Fruit fly (Drosophila melanogaster) S2 (cell line): ENCODE measurements around the gene CG34354.

ENCODE experiments used
- CG8478 ChIP-seq: fragments of >200 bp; optimal IDR thresholded peaks from 2 replicates; lab custom pipeline; 2018
- CTCF ChIP-seq, 2 experiments: fragments of >200 bp; optimal IDR thresholded peaks; 2 replicates each; lab custom pipeline; 2018

DNA sequence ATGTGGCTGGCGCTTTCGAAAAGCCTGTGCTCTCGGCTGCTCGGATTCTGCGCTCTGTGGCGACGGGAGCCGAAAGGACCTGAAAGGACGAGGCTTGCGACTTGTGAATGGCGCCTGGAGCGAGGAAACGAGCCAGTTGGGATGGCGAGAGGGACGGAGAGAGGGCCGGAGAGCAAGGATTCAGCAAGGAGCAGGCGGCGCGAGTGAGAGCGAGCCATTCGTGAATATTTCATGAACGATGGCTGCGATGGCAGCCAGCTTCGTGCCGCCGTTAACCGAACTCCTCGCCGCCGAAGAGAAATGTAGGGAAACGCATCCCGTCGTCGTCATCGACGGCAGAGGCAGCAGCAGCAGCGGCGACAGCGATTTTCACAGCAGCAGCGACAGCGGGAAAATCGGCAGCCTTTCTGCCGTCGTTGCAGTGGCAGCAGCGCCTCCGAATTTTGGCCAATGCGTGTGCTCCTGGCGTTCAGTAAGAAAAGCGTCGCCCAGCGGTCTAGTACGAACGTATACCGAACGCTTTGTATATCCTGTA lies at the start of gene CG34354:
- TF ChIP-seq CTCF (optimal IDR thresholded peaks at IDR 0.05; lab: Kevin White, UChicago) (no peak), CG8478 (lab: Kevin White, UChicago) (no peak)
